Fruit fly (Drosophila melanogaster) whole organism, embryonic: ENCODE measurements around the gene CG31807.
A peak's percentile ranks its signal among the peaks of the same experiment; 100 is the strongest.

ENCODE experiments used
- Antp ChIP-seq: fragments of 200-800 bp; sonication (Bioruptor generic); optimal IDR thresholded peaks from 3 replicates; lab custom pipeline; 2016; ENCODE audit warnings: missing biosample characterization, missing genetic modification characterization
- Atf6 ChIP-seq: fragments of 200-800 bp; sonication (Bioruptor generic); IDR thresholded peaks from 2 replicates; pipeline ENCODE4 v1.3.6; 2022; ENCODE audit warnings: missing biosample characterization, missing genetic modification characterization
- BEAF-32 ChIP-seq: fragments of 200-800 bp; sonication (Bioruptor generic); optimal IDR thresholded peaks from 3 replicates; lab custom pipeline; 2017; ENCODE audit warnings: missing biosample characterization, missing genetic modification characterization, mild to moderate bottlenecking, moderate library complexity, missing genetic modification reagents
- CG10321 ChIP-seq: fragments of 200-800 bp; sonication (Bioruptor generic); IDR thresholded peaks from 2 replicates; pipeline ENCODE4 v1.3.6; 2022; ENCODE audit warnings: missing biosample characterization, missing genetic modification characterization
- CG10366 ChIP-seq: fragments of 200-800 bp; sonication (Bioruptor generic); IDR thresholded peaks from 2 replicates; pipeline ENCODE4 v1.3.6; 2022; ENCODE audit warnings: missing biosample characterization, missing genetic modification characterization
- CG10543 ChIP-seq: fragments of 200-800 bp; sonication (Bioruptor generic); optimal IDR thresholded peaks from 3 replicates; lab custom pipeline; 2017; ENCODE audit warnings: missing biosample characterization, mild to moderate bottlenecking, missing genetic modification characterization, moderate library complexity
- CG10654 ChIP-seq: fragments of 200-800 bp; sonication (Bioruptor generic); optimal IDR thresholded peaks from 2 replicates; lab custom pipeline; 2016; ENCODE audit warnings: missing biosample characterization, missing genetic modification characterization
- CG11093 ChIP-seq: fragments of 200-800 bp; sonication (Bioruptor generic); IDR thresholded peaks from 3 replicates; pipeline ENCODE4 v1.3.6; 2022; ENCODE audit warnings: missing biosample characterization, missing genetic modification characterization
- CG11695 ChIP-seq: fragments of 200-800 bp; sonication (Bioruptor generic); IDR thresholded peaks from 3 replicates; pipeline ENCODE4 v1.3.6; 2022; ENCODE audit warnings: missing biosample characterization, missing genetic modification characterization
- CG12071 ChIP-seq: fragments of 200-800 bp; sonication (Bioruptor generic); optimal IDR thresholded peaks from 3 replicates; lab custom pipeline; 2018; ENCODE audit warnings: missing biosample characterization, mild to moderate bottlenecking, missing genetic modification characterization
- CG13894 ChIP-seq: fragments of 200-800 bp; sonication (Bioruptor generic); optimal IDR thresholded peaks from 3 replicates; lab custom pipeline; 2018; ENCODE audit warnings: missing biosample characterization, mild to moderate bottlenecking, missing genetic modification characterization, moderate library complexity
- CG14014 ChIP-seq: fragments of 200-800 bp; sonication (Bioruptor generic); IDR thresholded peaks from 2 replicates; pipeline ENCODE4 v1.3.6; 2022; ENCODE audit warnings: missing biosample characterization, missing genetic modification characterization
- CG15479 ChIP-seq: fragments of 200-800 bp; sonication (Bioruptor generic); optimal IDR thresholded peaks from 3 replicates; lab custom pipeline; 2019; ENCODE audit warnings: missing biosample characterization, mild to moderate bottlenecking, missing genetic modification characterization, moderate library complexity
- CG15601 ChIP-seq: fragments of 200-800 bp; sonication (Bioruptor generic); optimal IDR thresholded peaks from 3 replicates; lab custom pipeline; 2019; ENCODE audit warnings: missing biosample characterization, mild to moderate bottlenecking, missing genetic modification characterization, moderate library complexity
- CG18764 ChIP-seq: fragments of 200-800 bp; sonication (Bioruptor generic); optimal IDR thresholded peaks from 3 replicates; lab custom pipeline; 2016; ENCODE audit warnings: missing biosample characterization, missing genetic modification characterization
- CG2116 ChIP-seq: fragments of 200-800 bp; sonication (Bioruptor generic); optimal IDR thresholded peaks from 3 replicates; lab custom pipeline; 2018; ENCODE audit warnings: missing biosample characterization, mild to moderate bottlenecking, missing genetic modification characterization
- CG30403 ChIP-seq: fragments of 200-800 bp; sonication (Bioruptor generic); optimal IDR thresholded peaks from 3 replicates; lab custom pipeline; 2016; ENCODE audit warnings: missing biosample characterization, missing genetic modification characterization
- CG34224 ChIP-seq: fragments of 200-800 bp; sonication (Bioruptor generic); IDR thresholded peaks from 3 replicates; pipeline ENCODE4 v1.3.6; 2022; ENCODE audit warnings: missing biosample characterization, missing genetic modification characterization; ENCODE audit not compliant: partially characterized antibody
- CG4282 ChIP-seq: fragments of 200-800 bp; sonication (Bioruptor generic); optimal IDR thresholded peaks from 2 replicates; lab custom pipeline; 2016; ENCODE audit warnings: missing biosample characterization, missing genetic modification characterization
- CG6813 ChIP-seq: fragments of 200-800 bp; sonication (Bioruptor generic); optimal IDR thresholded peaks from 2 replicates; lab custom pipeline; 2017; ENCODE audit warnings: missing biosample characterization, missing genetic modification characterization, mild to moderate bottlenecking, moderate library complexity, missing genetic modification reagents
- CG7372 ChIP-seq: fragments of 200-800 bp; sonication (Bioruptor generic); IDR thresholded peaks from 2 replicates; pipeline ENCODE4 v1.3.6; 2022; ENCODE audit warnings: missing biosample characterization, missing genetic modification characterization
- CG7745 ChIP-seq: fragments of 200-800 bp; sonication (Bioruptor generic); optimal IDR thresholded peaks from 2 replicates; lab custom pipeline; 2018; ENCODE audit warnings: missing biosample characterization, mild to moderate bottlenecking, missing genetic modification characterization, moderate library complexity
- CG7839 ChIP-seq: fragments of 200-800 bp; sonication (Bioruptor generic); optimal IDR thresholded peaks from 3 replicates; lab custom pipeline; 2018; ENCODE audit warnings: missing biosample characterization, mild to moderate bottlenecking, missing genetic modification characterization, moderate library complexity
- CG7928 ChIP-seq: fragments of 200-800 bp; sonication (Bioruptor generic); optimal IDR thresholded peaks from 2 replicates; lab custom pipeline; 2017; ENCODE audit warnings: missing biosample characterization, mild to moderate bottlenecking, missing genetic modification characterization
- CG9817 ChIP-seq: fragments of 200-800 bp; sonication (Bioruptor generic); optimal IDR thresholded peaks from 2 replicates; lab custom pipeline; 2018; ENCODE audit warnings: missing biosample characterization, mild to moderate bottlenecking, missing genetic modification characterization, moderate library complexity
- Chrac-16 ChIP-seq: fragments of 200-800 bp; sonication (Bioruptor generic); optimal IDR thresholded peaks from 3 replicates; lab custom pipeline; 2016; ENCODE audit warnings: missing biosample characterization, missing genetic modification characterization
- Ets65A ChIP-seq: fragments of 200-800 bp; sonication (Bioruptor generic); peaks from one replicate; lab custom pipeline; 2016; ENCODE audit warnings: missing biosample characterization, missing genetic modification characterization
- Kr ChIP-seq: fragments of 200-800 bp; sonication (Bioruptor generic); optimal IDR thresholded peaks from 2 replicates; lab custom pipeline; 2017; ENCODE audit warnings: missing biosample characterization, mild to moderate bottlenecking, missing genetic modification characterization
- MBD-R2 ChIP-seq: fragments of 200-800 bp; sonication (Bioruptor generic); IDR thresholded peaks from 2 replicates; pipeline ENCODE4 v1.3.6; 2022; ENCODE audit warnings: missing biosample characterization, missing genetic modification characterization
- Nf-YC ChIP-seq: fragments of 200-800 bp; optimal IDR thresholded peaks from 3 replicates; lab custom pipeline; 2019; ENCODE audit warnings: missing biosample characterization, mild to moderate bottlenecking, missing genetic modification characterization, moderate library complexity
- Scr ChIP-seq: fragments of 200-800 bp; sonication (Bioruptor generic); IDR thresholded peaks from 2 replicates; pipeline ENCODE4 v1.3.6; 2022; ENCODE audit warnings: missing biosample characterization, missing genetic modification characterization; ENCODE audit not compliant: partially characterized antibody
- Spps ChIP-seq: fragments of 200-800 bp; sonication (Bioruptor generic); optimal IDR thresholded peaks from 2 replicates; lab custom pipeline; 2018; ENCODE audit warnings: missing biosample characterization, mild to moderate bottlenecking, missing genetic modification characterization
- Tbp ChIP-seq: fragments of >200 bp; optimal IDR thresholded peaks from 2 replicates; lab custom pipeline; 2018; ENCODE audit warnings: missing biosample characterization, missing genetic modification characterization
- chinmo ChIP-seq: fragments of 200-800 bp; sonication (Bioruptor generic); IDR thresholded peaks from 4 replicates; pipeline ENCODE4 v1.3.6; 2022; ENCODE audit warnings: missing biosample characterization, missing genetic modification characterization; ENCODE audit not compliant: partially characterized antibody
- crol ChIP-seq: fragments of 200-800 bp; sonication (Bioruptor generic); IDR thresholded peaks from 2 replicates; pipeline ENCODE4 v1.3.6; 2022; ENCODE audit warnings: missing biosample characterization, missing genetic modification characterization
- ftz-f1 ChIP-seq: fragments of 200-800 bp; sonication (Bioruptor generic); optimal IDR thresholded peaks from 2 replicates; lab custom pipeline; 2016; ENCODE audit warnings: missing biosample characterization, missing genetic modification characterization
- gro ChIP-seq: fragments of 200-800 bp; sonication (Bioruptor generic); optimal IDR thresholded peaks from 2 replicates; lab custom pipeline; 2016; ENCODE audit warnings: missing biosample characterization, missing genetic modification characterization
- lola ChIP-seq, 3 experiments: fragments of >200 bp in 2 of 3; fragments of 200-800 bp in 1 of 3; sonication (Bioruptor generic) in 1 of 3; optimal IDR thresholded peaks; 2 replicates each; lab custom pipeline; 2017 to 2019; ENCODE audit warnings: missing biosample characterization in 3 of 3, missing genetic modification characterization in 3 of 3, mild to moderate bottlenecking in 1 of 3, moderate library complexity in 1 of 3
- lov ChIP-seq, 2 experiments: fragments of 200-800 bp in 1 of 2; fragments of >200 bp in 1 of 2; sonication (Bioruptor generic) in 1 of 2; IDR thresholded peaks in 1 of 2; optimal IDR thresholded peaks in 1 of 2; 2 replicates in 1 of 2; 3 replicates in 1 of 2; pipeline versions ENCODE4 v1.3.6 to Lab custom; 2017 to 2022; ENCODE audit warnings: missing biosample characterization in 1 of 2, missing genetic modification characterization in 1 of 2
- nmo ChIP-seq: fragments of 200-800 bp; sonication (Bioruptor generic); optimal IDR thresholded peaks from 2 replicates; lab custom pipeline; 2018; ENCODE audit warnings: missing biosample characterization, mild to moderate bottlenecking, missing genetic modification characterization, moderate library complexity
- nom ChIP-seq: fragments of 200-800 bp; sonication (Bioruptor generic); optimal IDR thresholded peaks from 2 replicates; lab custom pipeline; 2017; ENCODE audit warnings: missing biosample characterization, missing genetic modification characterization, mild to moderate bottlenecking, moderate library complexity, missing genetic modification reagents
- pfk ChIP-seq: fragments of 200-800 bp; sonication (Bioruptor generic); optimal IDR thresholded peaks from 2 replicates; lab custom pipeline; 2018; ENCODE audit warnings: missing biosample characterization, mild to moderate bottlenecking, missing genetic modification characterization, moderate library complexity
- stwl ChIP-seq: fragments of 200-800 bp; sonication (Bioruptor generic); optimal IDR thresholded peaks from 3 replicates; lab custom pipeline; 2018; ENCODE audit warnings: missing biosample characterization, mild to moderate bottlenecking, missing genetic modification characterization, moderate library complexity
- trem ChIP-seq: fragments of 200-800 bp; optimal IDR thresholded peaks from 3 replicates; lab custom pipeline; 2019; ENCODE audit warnings: missing biosample characterization, mild to moderate bottlenecking, missing genetic modification characterization, moderate library complexity
- tup ChIP-seq: fragments of 200-800 bp; sonication (Bioruptor generic); optimal IDR thresholded peaks from 2 replicates; lab custom pipeline; 2016; ENCODE audit warnings: missing biosample characterization, mild to moderate bottlenecking, missing genetic modification characterization, moderate library complexity

CG31807 gene

DNA sequence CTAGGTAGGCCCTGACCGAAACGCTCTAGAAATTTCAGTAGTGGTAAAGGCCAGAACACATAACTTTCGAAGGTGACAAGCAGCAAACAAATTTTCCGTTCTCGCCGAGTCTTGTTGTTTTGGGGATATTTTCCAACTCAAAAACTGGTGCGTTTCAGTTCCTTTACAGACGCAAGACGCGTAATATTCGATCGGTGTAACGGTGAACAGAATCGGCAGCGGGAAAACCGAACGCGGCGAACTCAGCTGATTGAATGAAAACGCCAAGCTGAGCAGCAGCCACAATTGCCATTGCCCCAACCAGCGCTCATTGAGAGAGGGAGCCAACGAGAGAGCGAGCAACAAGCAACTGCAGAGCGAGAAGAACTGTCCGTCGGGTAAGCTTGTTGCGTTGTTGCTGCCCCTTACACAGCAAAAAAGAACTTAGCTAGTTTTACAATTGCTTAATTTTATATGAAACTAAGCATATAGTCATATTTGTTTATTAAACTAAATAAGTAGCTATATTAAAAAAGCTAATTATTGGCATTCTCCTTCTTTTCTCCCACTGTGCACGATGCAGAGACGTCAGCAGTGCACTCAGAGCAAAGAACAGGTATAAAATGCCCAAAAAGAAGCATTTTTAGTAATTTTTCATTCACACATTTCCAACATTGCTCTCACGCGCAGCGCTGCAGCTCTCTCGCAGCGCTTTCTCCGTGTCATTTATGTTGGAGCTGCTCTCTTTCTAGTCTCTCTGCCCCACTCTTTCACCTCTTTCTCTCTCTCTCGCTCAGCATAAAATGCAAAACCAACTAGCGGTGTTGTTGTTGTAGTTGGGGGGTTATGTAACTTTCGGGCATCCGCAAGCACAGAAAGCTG, 32.3 kb upstream of the CG31807 start, which contains the start of the genes Cyt-c-d and CG31808 (continued):
- TF ChIP-seq nmo: peak; percentile 98
- peak; percentile 96 for TF ChIP-seq Chrac-16 (GFP tag; lab: Kevin White, UChicago)
- peak; percentile 98 for TF ChIP-seq CG10366 (GFP tag; lab: Robert Waterston, UW)
- 0 out of 3 replicates have a peak, but pooled peaks have one; percentile 7 for TF ChIP-seq CG34224
- peak; percentile 71 for TF ChIP-seq Kr (GFP tag; lab: Kevin White, UChicago)
- TF ChIP-seq CG10654: peak; percentile 94
- TF ChIP-seq tup (GFP tag; lab: Kevin White, UChicago): peak; percentile 92
- peak; percentile 68; the same call in 1 of the 2 replicates for TF ChIP-seq CG10321 (GFP tag; lab: Robert Waterston, UW)
- peak; percentile 8 for TF ChIP-seq BEAF-32 (GFP tag; lab: Kevin White, UChicago)
- peak; percentile 92 for TF ChIP-seq trem (tag; lab: Kevin White, UChicago)
- peak; percentile 94 for TF ChIP-seq CG12071 (GFP tag; lab: Kevin White, UChicago)
- TF ChIP-seq CG13894 (tag; lab: Kevin White, UChicago): peak; percentile 2
- TF ChIP-seq CG11695 (GFP tag; lab: Robert Waterston, UW): peak; percentile 97
- peak; percentile 94 for TF ChIP-seq CG18764 (GFP tag; lab: Kevin White, UChicago)
- TF ChIP-seq CG15601 (tag; lab: Kevin White, UChicago): peak; percentile 96
- no peak for TF ChIP-seq Scr (GFP tag; lab: Robert Waterston, UW)
- TF ChIP-seq CG11093: peak; percentile 97
- TF ChIP-seq CG4282 (GFP tag; lab: Kevin White, UChicago): peak; percentile 67
- peak; percentile 95 for TF ChIP-seq CG7372 (GFP tag; lab: Robert Waterston, UW)
- peak; percentile 85 for TF ChIP-seq CG2116 (GFP tag; lab: Kevin White, UChicago)
- peak; percentile 77; the same call in 1 of the 4 replicates for TF ChIP-seq chinmo (GFP tag; lab: Robert Waterston, UW)
- TF ChIP-seq gro (GFP tag; lab: Kevin White, UChicago): peak; percentile 82
- TF ChIP-seq, all 482 proteins: peak for 443

DNA sequence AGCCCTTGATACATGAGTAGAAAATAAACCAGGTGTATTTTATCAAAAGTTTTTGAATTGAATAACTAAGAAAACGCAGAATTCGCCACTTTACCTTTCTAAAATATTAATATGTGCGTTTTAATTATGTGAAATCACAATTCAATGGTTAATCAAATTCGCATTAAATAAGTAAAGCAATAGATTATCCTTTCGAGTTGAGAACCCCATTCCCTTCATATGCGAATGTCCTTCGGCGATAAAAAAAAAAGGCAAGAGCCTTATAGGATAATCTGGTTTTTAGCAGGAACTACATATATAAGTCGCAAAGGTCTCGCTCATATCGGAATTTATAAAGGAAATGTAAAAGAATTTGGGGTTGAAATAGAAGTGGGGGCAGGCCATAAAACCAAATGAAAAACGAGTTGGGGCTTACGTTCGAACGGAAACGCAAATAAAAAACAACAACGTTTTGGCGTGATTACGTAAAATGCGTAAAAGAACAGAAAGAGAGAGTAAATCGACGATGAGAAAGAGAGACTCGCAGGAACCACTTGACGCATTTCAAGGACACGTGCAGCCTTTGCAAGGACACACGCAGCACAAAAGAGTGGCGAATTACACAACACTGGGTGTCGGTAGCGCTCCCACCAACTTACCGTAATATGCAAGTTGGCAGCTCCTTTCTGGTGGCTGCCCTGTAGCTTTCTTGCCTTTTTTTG, 31.5 kb upstream of the CG31807 start:
- TF ChIP-seq CG10543 (GFP tag; lab: Kevin White, UChicago): no peak
- TF ChIP-seq crol (GFP tag; lab: Robert Waterston, UW): no peak
- TF ChIP-seq Nf-YC (tag; lab: Kevin White, UChicago): no peak
- TF ChIP-seq CG13894 (tag; lab: Kevin White, UChicago): peak; percentile 79
- TF ChIP-seq Tbp (GFP tag; lab: Kevin White, UChicago): no peak
- peak; percentile 73 for TF ChIP-seq Ets65A (GFP tag; lab: Kevin White, UChicago)
- no peak for TF ChIP-seq CG9817 (tag; lab: Kevin White, UChicago)
- no peak for TF ChIP-seq CG6813
- TF ChIP-seq lola (GFP tag; optimal IDR thresholded peaks at IDR 0.05; lab: Kevin White, UChicago): no peak
- no peak for TF ChIP-seq CG7745 (tag; lab: Kevin White, UChicago)
- TF ChIP-seq stwl (tag; lab: Kevin White, UChicago): peak; percentile 40
- no peak for TF ChIP-seq nom (GFP tag; lab: Kevin White, UChicago)
- no peak for TF ChIP-seq pfk (GFP tag; lab: Kevin White, UChicago)
- TF ChIP-seq lov (optimal IDR thresholded peaks at IDR 0.05; lab: Kevin White, UChicago): no peak
- TF ChIP-seq lov (GFP tag; IDR thresholded peaks at IDR 0.05; lab: Robert Waterston, UW): no peak
- no peak for TF ChIP-seq Antp
- no peak for TF ChIP-seq MBD-R2 (GFP tag; lab: Robert Waterston, UW)
- TF ChIP-seq Spps (tag; lab: Kevin White, UChicago): no peak
- no peak for TF ChIP-seq CG7839
- TF ChIP-seq trem (tag; lab: Kevin White, UChicago): peak; percentile 19
- no peak for TF ChIP-seq CG14014
- TF ChIP-seq Atf6 (GFP tag; lab: Robert Waterston, UW): no peak
- peak; percentile 30 for TF ChIP-seq ftz-f1 (GFP tag; lab: Kevin White, UChicago)
- no peak for TF ChIP-seq CG15479 (GFP tag; lab: Kevin White, UChicago)
- no peak for TF ChIP-seq CG30403 (GFP tag; lab: Kevin White, UChicago)
- no peak for TF ChIP-seq CG7928 (GFP tag; lab: Kevin White, UChicago)
